Fruit fly (Drosophila melanogaster) whole organism, prepupa: ENCODE measurements around the gene rho-4.

Experiments
- Blimp-1 ChIP-seq: fragments of 200-800 bp; sonication (Bioruptor generic); optimal IDR thresholded peaks from 3 replicates; lab custom pipeline; 2017; ENCODE audit warnings: missing biosample characterization, missing genetic modification characterization, mild to moderate bottlenecking, moderate library complexity, missing genetic modification reagents
- CG10631 ChIP-seq: fragments of 200-800 bp; sonication (Bioruptor generic); optimal IDR thresholded peaks from 2 replicates; lab custom pipeline; 2016; ENCODE audit warnings: missing biosample characterization, missing genetic modification characterization
- CG10669 ChIP-seq: fragments of 200-800 bp; sonication (Bioruptor generic); optimal IDR thresholded peaks from 3 replicates; lab custom pipeline; 2018; ENCODE audit warnings: missing biosample characterization, mild to moderate bottlenecking, missing genetic modification characterization, moderate library complexity
- CG11294 ChIP-seq: fragments of 200-800 bp; sonication (Bioruptor generic); IDR thresholded peaks from 2 replicates; pipeline ENCODE4 v1.3.6; 2022; ENCODE audit warnings: missing biosample characterization, missing genetic modification characterization
- CG16779 ChIP-seq: fragments of 200-800 bp; sonication (Bioruptor generic); optimal IDR thresholded peaks from 3 replicates; lab custom pipeline; 2017; ENCODE audit warnings: missing biosample characterization, mild to moderate bottlenecking, missing genetic modification characterization
- CG3032 ChIP-seq: fragments of 200-800 bp; optimal IDR thresholded peaks from 2 replicates; lab custom pipeline; 2019; ENCODE audit warnings: missing biosample characterization, mild to moderate bottlenecking, missing genetic modification characterization, moderate library complexity
- CG32006 ChIP-seq: fragments of 200-800 bp; sonication (Bioruptor generic); optimal IDR thresholded peaks from 3 replicates; lab custom pipeline; 2017; ENCODE audit warnings: missing biosample characterization, mild to moderate bottlenecking, missing genetic modification characterization
- CG3919 ChIP-seq: fragments of 200-800 bp; sonication (Bioruptor generic); optimal IDR thresholded peaks from 3 replicates; lab custom pipeline; 2016; ENCODE audit warnings: missing biosample characterization, missing genetic modification characterization
- CG4318 ChIP-seq: fragments of 200-800 bp; sonication (Bioruptor generic); optimal IDR thresholded peaks from 3 replicates; lab custom pipeline; 2017; ENCODE audit warnings: missing biosample characterization, mild to moderate bottlenecking, missing genetic modification characterization
- CG6792 ChIP-seq: fragments of 200-800 bp; sonication (Bioruptor generic); optimal IDR thresholded peaks from 3 replicates; lab custom pipeline; 2016; ENCODE audit warnings: missing biosample characterization, missing genetic modification characterization
- CG6808 ChIP-seq: fragments of 200-800 bp; sonication (Bioruptor generic); optimal IDR thresholded peaks from 3 replicates; lab custom pipeline; 2017; ENCODE audit warnings: missing biosample characterization, missing genetic modification characterization, mild to moderate bottlenecking, moderate library complexity, missing genetic modification reagents
- CG6854 ChIP-seq: fragments of 200-800 bp; sonication (Bioruptor generic); optimal IDR thresholded peaks from 2 replicates; lab custom pipeline; 2017; ENCODE audit warnings: missing biosample characterization, mild to moderate bottlenecking, missing genetic modification characterization
- CG7368 ChIP-seq: fragments of 200-800 bp; sonication (Bioruptor generic); optimal IDR thresholded peaks from 3 replicates; lab custom pipeline; 2016; ENCODE audit warnings: missing biosample characterization, missing genetic modification characterization
- CG8119 ChIP-seq: fragments of 200-800 bp; sonication (Bioruptor generic); IDR thresholded peaks from 3 replicates; pipeline ENCODE4 v1.3.6; 2022; ENCODE audit warnings: missing biosample characterization, missing genetic modification characterization
- CG8319 ChIP-seq: fragments of 200-800 bp; sonication (Bioruptor generic); optimal IDR thresholded peaks from 3 replicates; lab custom pipeline; 2016; ENCODE audit warnings: missing biosample characterization, missing genetic modification characterization
- CG8632 ChIP-seq: fragments of 200-800 bp; sonication (Bioruptor generic); optimal IDR thresholded peaks from 3 replicates; lab custom pipeline; 2016; ENCODE audit warnings: missing biosample characterization, missing genetic modification characterization
- CG9139 ChIP-seq: fragments of 200-800 bp; sonication (Bioruptor generic); optimal IDR thresholded peaks from 3 replicates; lab custom pipeline; 2017; ENCODE audit warnings: missing biosample characterization, mild to moderate bottlenecking, missing genetic modification characterization
- Eip75B ChIP-seq: fragments of 200-800 bp; sonication (Bioruptor generic); optimal IDR thresholded peaks from 3 replicates; lab custom pipeline; 2016; ENCODE audit warnings: missing biosample characterization, missing genetic modification characterization
- Eip78C ChIP-seq: fragments of 200-800 bp; sonication (Bioruptor generic); peaks from one replicate; lab custom pipeline; 2016; ENCODE audit warnings: missing biosample characterization, missing genetic modification characterization
- Eip93F ChIP-seq: fragments of 200-800 bp; sonication (Bioruptor generic); optimal IDR thresholded peaks from 2 replicates; lab custom pipeline; 2016; ENCODE audit warnings: missing biosample characterization, mild to moderate bottlenecking, missing genetic modification characterization
- Ets96B ChIP-seq: fragments of 200-800 bp; optimal IDR thresholded peaks from 2 replicates; lab custom pipeline; 2019; ENCODE audit warnings: missing biosample characterization, mild to moderate bottlenecking, missing genetic modification characterization, moderate library complexity
- Gug ChIP-seq: fragments of 200-800 bp; sonication (Bioruptor generic); IDR thresholded peaks from 2 replicates; pipeline ENCODE4 v1.3.6; 2022; ENCODE audit warnings: missing biosample characterization, missing genetic modification characterization
- Hr38 ChIP-seq: sonication (Bioruptor generic); optimal IDR thresholded peaks from 2 replicates; lab custom pipeline; 2016; ENCODE audit warnings: missing biosample characterization, missing genetic modification characterization
- Hr4 ChIP-seq: fragments of 200-800 bp; sonication (Bioruptor generic); optimal IDR thresholded peaks from 3 replicates; lab custom pipeline; 2016; ENCODE audit warnings: missing biosample characterization, missing genetic modification characterization
- Met ChIP-seq: fragments of 200-800 bp; sonication (Bioruptor generic); optimal IDR thresholded peaks from 3 replicates; lab custom pipeline; 2016; ENCODE audit warnings: missing biosample characterization, missing genetic modification characterization
- OdsH ChIP-seq: fragments of 200-800 bp; sonication (Bioruptor generic); optimal IDR thresholded peaks from 3 replicates; lab custom pipeline; 2016; ENCODE audit warnings: missing biosample characterization, missing genetic modification characterization
- Sox102F ChIP-seq: fragments of 200-800 bp; sonication (Bioruptor generic); optimal IDR thresholded peaks from 2 replicates; lab custom pipeline; 2016; ENCODE audit warnings: missing biosample characterization, mild to moderate bottlenecking, missing genetic modification characterization
- Sox15 ChIP-seq: fragments of 200-800 bp; sonication (Bioruptor generic); optimal IDR thresholded peaks from 3 replicates; lab custom pipeline; 2016; ENCODE audit warnings: missing biosample characterization, missing genetic modification characterization
- achi ChIP-seq: fragments of 200-800 bp; sonication (Bioruptor generic); optimal IDR thresholded peaks from 3 replicates; lab custom pipeline; 2016; ENCODE audit warnings: missing biosample characterization, missing genetic modification characterization
- dac ChIP-seq: fragments of 200-800 bp; sonication (Bioruptor generic); optimal IDR thresholded peaks from 2 replicates; lab custom pipeline; 2017; ENCODE audit warnings: missing biosample characterization, mild to moderate bottlenecking, missing genetic modification characterization
- eg ChIP-seq: fragments of 200-800 bp; sonication (Bioruptor generic); IDR thresholded peaks from 3 replicates; pipeline ENCODE4 v1.3.6; 2022; ENCODE audit warnings: missing biosample characterization, missing genetic modification characterization
- esn ChIP-seq: fragments of 200-800 bp; sonication (Bioruptor generic); optimal IDR thresholded peaks from 2 replicates; lab custom pipeline; 2016; ENCODE audit warnings: missing biosample characterization, mild to moderate bottlenecking, missing genetic modification characterization, moderate library complexity
- fd85E ChIP-seq: fragments of 200-800 bp; sonication (Bioruptor generic); optimal IDR thresholded peaks from 3 replicates; lab custom pipeline; 2016; ENCODE audit warnings: missing biosample characterization, missing genetic modification characterization
- fkh ChIP-seq: fragments of 200-800 bp; sonication (Bioruptor generic); optimal IDR thresholded peaks from 3 replicates; lab custom pipeline; 2017; ENCODE audit warnings: missing biosample characterization, mild to moderate bottlenecking, missing genetic modification characterization, moderate library complexity
- lz ChIP-seq: fragments of 200-800 bp; sonication (Bioruptor generic); optimal IDR thresholded peaks from 3 replicates; lab custom pipeline; 2016; ENCODE audit warnings: missing biosample characterization, missing genetic modification characterization
- net ChIP-seq: fragments of 200-800 bp; sonication (Bioruptor generic); optimal IDR thresholded peaks from 3 replicates; lab custom pipeline; 2016; ENCODE audit warnings: missing biosample characterization, missing genetic modification characterization
- salr ChIP-seq, 2 experiments: fragments of 200-800 bp; sonication (Bioruptor generic); optimal IDR thresholded peaks; 3 replicates each; lab custom pipeline; 2016 to 2018; ENCODE audit warnings: missing biosample characterization in 2 of 2, missing genetic modification characterization in 2 of 2, mild to moderate bottlenecking in 1 of 2
- spab ChIP-seq: fragments of 200-800 bp; sonication (Bioruptor generic); optimal IDR thresholded peaks from 2 replicates; lab custom pipeline; 2017; ENCODE audit warnings: missing biosample characterization, mild to moderate bottlenecking, missing genetic modification characterization, missing genetic modification reagents
- ss ChIP-seq, 2 experiments: fragments of 200-800 bp; sonication (Bioruptor generic); optimal IDR thresholded peaks; 2 replicates in 1 of 2; 3 replicates in 1 of 2; lab custom pipeline; 2017 to 2018; ENCODE audit warnings: mild to moderate bottlenecking in 2 of 2, missing biosample characterization in 2 of 2, missing genetic modification characterization in 2 of 2, moderate library complexity in 1 of 2
- svp ChIP-seq: fragments of 200-800 bp; sonication (Bioruptor generic); peaks from one replicate; lab custom pipeline; 2016; ENCODE audit warnings: missing biosample characterization, missing genetic modification characterization
- topi ChIP-seq: fragments of 200-800 bp; sonication (Bioruptor generic); optimal IDR thresholded peaks from 3 replicates; lab custom pipeline; 2016; ENCODE audit warnings: missing biosample characterization, missing genetic modification characterization
- vri ChIP-seq: fragments of 200-800 bp; sonication (Bioruptor generic); optimal IDR thresholded peaks from 3 replicates; lab custom pipeline; 2016; ENCODE audit warnings: missing biosample characterization, mild to moderate bottlenecking, missing genetic modification characterization

Gene rho-4

DNA sequence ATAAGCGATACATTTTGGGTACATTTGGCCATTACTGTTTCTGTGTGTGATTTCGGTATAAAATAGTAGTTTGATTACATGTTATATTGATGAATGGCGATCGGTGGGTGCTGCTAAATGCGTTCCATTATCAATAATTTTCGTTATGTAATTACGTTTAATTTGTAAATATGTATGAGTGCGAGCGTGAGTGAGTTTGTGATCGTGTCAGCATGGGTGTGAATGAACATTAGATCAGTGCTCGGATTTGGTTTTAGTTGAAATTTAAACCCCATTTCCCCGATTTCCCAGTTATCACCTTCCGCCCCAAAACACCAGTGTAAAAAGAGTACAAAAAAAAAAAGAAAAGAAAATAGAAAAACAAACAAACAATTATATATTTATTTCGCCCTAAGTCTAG is 20.0 kb downstream of the rho-4 start:
- no peak for TF ChIP-seq salr (GFP tag; optimal IDR thresholded peaks at IDR 0.05; lab: Kevin White, UChicago)
- TF ChIP-seq spab, result no peak
- TF ChIP-seq CG10669 (GFP tag; lab: Kevin White, UChicago), result no peak
- TF ChIP-seq topi (GFP tag; lab: Kevin White, UChicago), result no peak

DNA sequence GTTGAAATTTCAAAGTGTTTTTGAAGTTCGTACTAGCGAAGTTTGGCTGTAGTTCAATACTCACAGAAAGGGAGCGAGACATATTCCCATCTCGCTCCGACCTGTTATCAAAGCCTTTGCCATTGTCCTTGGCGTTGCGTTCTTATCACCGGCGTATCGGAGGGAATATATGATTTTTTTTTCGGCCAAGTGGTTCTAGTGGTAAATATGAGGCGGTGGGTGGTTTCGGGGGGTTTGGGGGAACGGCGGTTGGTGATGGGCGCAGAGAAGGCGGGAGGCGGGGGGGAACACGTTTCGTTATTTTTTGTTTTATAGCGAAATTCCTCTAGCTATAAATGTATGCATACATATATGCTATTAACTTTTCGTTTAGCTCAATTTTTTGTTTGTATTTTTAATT is 20.9 kb downstream of the rho-4 start:
- TF ChIP-seq dac (GFP tag; lab: Kevin White, UChicago), result no peak
- TF ChIP-seq CG6854 (GFP tag; lab: Kevin White, UChicago), result no peak
- no peak for TF ChIP-seq OdsH (GFP tag; lab: Kevin White, UChicago)
- TF ChIP-seq Blimp-1, result no peak
- no peak for TF ChIP-seq CG3032 (tag; lab: Kevin White, UChicago)

- TF ChIP-seq Met (GFP tag; lab: Kevin White, UChicago) (no peak), CG7368 (GFP tag; lab: Kevin White, UChicago) (no peak), Eip75B (no peak), Hr4 (GFP tag; lab: Kevin White, UChicago) (no peak), svp (GFP tag; lab: Kevin White, UChicago) (no peak), CG11294 (GFP tag; lab: Robert Waterston, UW) (no peak), CG16779 (tag; lab: Kevin White, UChicago) (no peak), fd85E (GFP tag; lab: Kevin White, UChicago) (no peak), CG3032 (tag; lab: Kevin White, UChicago) (no peak), CG8632 (GFP tag; lab: Kevin White, UChicago) (no peak), Eip93F (no peak), eg (GFP tag; lab: Robert Waterston, UW) (no peak), fkh (GFP tag; lab: Kevin White, UChicago) (no peak), vri (GFP tag; lab: Kevin White, UChicago) (no peak), Ets96B (tag; lab: Kevin White, UChicago) (no peak), ss (GFP tag; optimal IDR thresholded peaks at IDR 0.05; lab: Kevin White, UChicago) (no peak), Eip78C (GFP tag; lab: Kevin White, UChicago) (no peak)
Observed at dm6 chrX:11621315-11621865, 21.8 kb downstream of the rho-4 start.

dm6 chrX:11621866-11622648 is 22.4 kb downstream of the rho-4 start, which contains the start of gene Ptp10D:
Gene Ptp10D, plus strand, starts transcription at chrX:11622015.
- TF ChIP-seq CG32006 (GFP tag; lab: Kevin White, UChicago), result no peak
- TF ChIP-seq CG8119, result peak; percentile 41; the same call in 1 of the 3 replicates
- TF ChIP-seq Sox102F, result no peak
- TF ChIP-seq CG9139 (GFP tag; lab: Kevin White, UChicago), result no peak
- no peak for TF ChIP-seq CG6808 (GFP tag; lab: Kevin White, UChicago)
- TF ChIP-seq net, result no peak
- TF ChIP-seq esn, result no peak
- no peak for TF ChIP-seq CG3032 (tag; lab: Kevin White, UChicago)
- no peak for TF ChIP-seq spab
- TF ChIP-seq CG7368 (GFP tag; lab: Kevin White, UChicago), result no peak
- TF ChIP-seq CG11294 (GFP tag; lab: Robert Waterston, UW), result no peak
- TF ChIP-seq CG3919 (GFP tag; lab: Kevin White, UChicago), result no peak
- TF ChIP-seq CG6792 (GFP tag; lab: Kevin White, UChicago), result no peak
- TF ChIP-seq Hr38 (GFP tag; lab: Kevin White, UChicago), result no peak
- TF ChIP-seq Ets96B (tag; lab: Kevin White, UChicago), result no peak
- TF ChIP-seq fd85E (GFP tag; lab: Kevin White, UChicago), result no peak
- TF ChIP-seq CG8319, result no peak
- TF ChIP-seq Gug (GFP tag; lab: Robert Waterston, UW), result no peak
- no peak for TF ChIP-seq achi (GFP tag; lab: Kevin White, UChicago)
- no peak for TF ChIP-seq lz
- TF ChIP-seq Eip93F, result no peak
- TF ChIP-seq CG4318, result no peak
- no peak for TF ChIP-seq Sox15
- TF ChIP-seq eg (GFP tag; lab: Robert Waterston, UW), result peak; percentile 45; the same call in 1 of the 3 replicates
- TF ChIP-seq Eip78C (GFP tag; lab: Kevin White, UChicago), result peak; percentile 38
- no peak for TF ChIP-seq Met (GFP tag; lab: Kevin White, UChicago)
- TF ChIP-seq Eip75B, result peak; percentile 7
- TF ChIP-seq CG10631 (GFP tag; lab: Kevin White, UChicago), result no peak
- TF ChIP-seq Hr4 (GFP tag; lab: Kevin White, UChicago), result no peak
- TF ChIP-seq ss (GFP tag; optimal IDR thresholded peaks at IDR 0.05; lab: Kevin White, UChicago), result peak; percentile 37
- TF ChIP-seq svp (GFP tag; lab: Kevin White, UChicago), result no peak
